Fruit fly (Drosophila melanogaster) whole organism, embryonic: ENCODE results near the gene CG6055.

ENCODE experiments used
- Atf-2 ChIP-seq: fragments of 200-800 bp; sonication (Bioruptor generic); optimal IDR thresholded peaks from 2 replicates; lab custom pipeline; 2016; ENCODE audit warnings: missing biosample characterization, missing genetic modification characterization
- Awh ChIP-seq: fragments of 200-800 bp; sonication (Bioruptor generic); IDR thresholded peaks from 2 replicates; pipeline ENCODE4, ENCODE4 v1.3.6; 2022; ENCODE audit warnings: missing biosample characterization, missing genetic modification characterization
- CG10267 ChIP-seq: fragments of 200-800 bp; sonication (Bioruptor generic); optimal IDR thresholded peaks from 2 replicates; lab custom pipeline; 2018; ENCODE audit warnings: missing biosample characterization, mild to moderate bottlenecking, missing genetic modification characterization, moderate library complexity
- CG10366 ChIP-seq: fragments of 200-800 bp; sonication (Bioruptor generic); IDR thresholded peaks from 2 replicates; pipeline ENCODE4 v1.3.6; 2022; ENCODE audit warnings: missing biosample characterization, missing genetic modification characterization
- CG11085 ChIP-seq: fragments of 200-800 bp; sonication (Bioruptor generic); IDR thresholded peaks from 2 replicates; pipeline ENCODE4 v1.3.6; 2022; ENCODE audit warnings: missing biosample characterization, missing genetic modification characterization
- CG15479 ChIP-seq: fragments of 200-800 bp; sonication (Bioruptor generic); optimal IDR thresholded peaks from 3 replicates; lab custom pipeline; 2019; ENCODE audit warnings: missing biosample characterization, mild to moderate bottlenecking, missing genetic modification characterization, moderate library complexity
- CG15514 ChIP-seq: fragments of 200-800 bp; sonication (Bioruptor generic); optimal IDR thresholded peaks from 3 replicates; lab custom pipeline; 2017; ENCODE audit warnings: missing biosample characterization, missing genetic modification characterization, mild to moderate bottlenecking, moderate library complexity, missing genetic modification reagents
- CG17568 ChIP-seq: fragments of 200-800 bp; sonication (Bioruptor generic); optimal IDR thresholded peaks from 2 replicates; lab custom pipeline; 2018; ENCODE audit warnings: missing biosample characterization, mild to moderate bottlenecking, missing genetic modification characterization, moderate library complexity
- CG2875 ChIP-seq: fragments of 200-800 bp; sonication (Bioruptor generic); optimal IDR thresholded peaks from 2 replicates; lab custom pipeline; 2017; ENCODE audit warnings: missing biosample characterization, mild to moderate bottlenecking, missing genetic modification characterization, missing genetic modification reagents
- CG33213 ChIP-seq: fragments of 200-800 bp; sonication (Bioruptor generic); optimal IDR thresholded peaks from 3 replicates; lab custom pipeline; 2016; ENCODE audit warnings: missing biosample characterization, missing genetic modification characterization
- CG34224 ChIP-seq: fragments of 200-800 bp; sonication (Bioruptor generic); IDR thresholded peaks from 3 replicates; pipeline ENCODE4 v1.3.6; 2022; ENCODE audit warnings: missing biosample characterization, missing genetic modification characterization; ENCODE audit not compliant: partially characterized antibody
- CG3847 ChIP-seq: fragments of 200-800 bp; sonication (Bioruptor generic); IDR thresholded peaks from 2 replicates; pipeline ENCODE4 v1.3.6; 2022; ENCODE audit warnings: missing biosample characterization, missing genetic modification characterization
- CG42726 ChIP-seq: fragments of 200-800 bp; sonication (Bioruptor generic); IDR thresholded peaks from 2 replicates; pipeline ENCODE4 v1.3.6; 2022; ENCODE audit warnings: missing biosample characterization, missing genetic modification characterization; ENCODE audit not compliant: partially characterized antibody
- CG4328 ChIP-seq: fragments of 200-800 bp; sonication (Bioruptor generic); optimal IDR thresholded peaks from 3 replicates; lab custom pipeline; 2017; ENCODE audit warnings: missing biosample characterization, missing genetic modification reagents, missing genetic modification characterization
- CG6813 ChIP-seq: fragments of 200-800 bp; sonication (Bioruptor generic); optimal IDR thresholded peaks from 2 replicates; lab custom pipeline; 2017; ENCODE audit warnings: missing biosample characterization, missing genetic modification characterization, mild to moderate bottlenecking, moderate library complexity, missing genetic modification reagents
- CG8290 ChIP-seq, 3 experiments: fragments of 200-800 bp; sonication (Bioruptor generic); optimal IDR thresholded peaks; 2 replicates each; lab custom pipeline; 2016 to 2019; ENCODE audit warnings: missing biosample characterization in 3 of 3, missing genetic modification characterization in 3 of 3, mild to moderate bottlenecking in 2 of 3, moderate library complexity in 1 of 3
- D ChIP-seq, 2 experiments: fragments of 200-800 bp in 1 of 2; fragments of >200 bp in 1 of 2; sonication (Bioruptor generic) in 1 of 2; optimal IDR thresholded peaks; 2 replicates in 1 of 2; 3 replicates in 1 of 2; lab custom pipeline; 2017; ENCODE audit warnings: mild to moderate bottlenecking in 1 of 2, missing biosample characterization in 1 of 2, missing genetic modification characterization in 1 of 2, missing genetic modification reagents in 1 of 2
- D19A ChIP-seq: fragments of 200-800 bp; optimal IDR thresholded peaks from 3 replicates; lab custom pipeline; 2019; ENCODE audit warnings: missing biosample characterization, mild to moderate bottlenecking, missing genetic modification characterization, moderate library complexity
- Fer2 ChIP-seq: fragments of 200-800 bp; sonication (Bioruptor generic); optimal IDR thresholded peaks from 2 replicates; lab custom pipeline; 2018; ENCODE audit warnings: missing biosample characterization, mild to moderate bottlenecking, missing genetic modification characterization, moderate library complexity
- Hr39 ChIP-seq: fragments of >200 bp; optimal IDR thresholded peaks from 2 replicates; lab custom pipeline; 2017
- Lpt ChIP-seq: fragments of >200 bp; optimal IDR thresholded peaks from 2 replicates; lab custom pipeline; 2018; ENCODE audit warnings: missing biosample characterization, missing genetic modification characterization
- MBD-R2 ChIP-seq: fragments of 200-800 bp; sonication (Bioruptor generic); IDR thresholded peaks from 2 replicates; pipeline ENCODE4 v1.3.6; 2022; ENCODE audit warnings: missing biosample characterization, missing genetic modification characterization
- MESR4 ChIP-seq: fragments of 200-800 bp; sonication (Bioruptor generic); optimal IDR thresholded peaks from 2 replicates; lab custom pipeline; 2018; ENCODE audit warnings: missing biosample characterization, mild to moderate bottlenecking, missing genetic modification characterization, moderate library complexity
- Trl ChIP-seq, 3 experiments: fragments of >200 bp in 2 of 3; fragments of 200-800 bp in 1 of 3; sonication (Bioruptor generic) in 1 of 3; optimal IDR thresholded peaks; 2 replicates in 1 of 3; 3 replicates in 2 of 3; lab custom pipeline; 2016 to 2017; ENCODE audit warnings: missing biosample characterization in 1 of 3, missing genetic modification characterization in 1 of 3
- Xbp1 ChIP-seq: fragments of 200-800 bp; sonication (Bioruptor generic); optimal IDR thresholded peaks from 3 replicates; lab custom pipeline; 2016; ENCODE audit warnings: missing biosample characterization, mild to moderate bottlenecking, missing genetic modification characterization
- bab2 ChIP-seq: fragments of 200-800 bp; sonication (Bioruptor generic); optimal IDR thresholded peaks from 2 replicates; lab custom pipeline; 2016; ENCODE audit warnings: missing biosample characterization, missing genetic modification characterization
- bbx ChIP-seq: fragments of 200-800 bp; sonication (Bioruptor generic); IDR thresholded peaks from 2 replicates; pipeline ENCODE4 v1.3.6; 2022; ENCODE audit warnings: missing biosample characterization, missing genetic modification characterization; ENCODE audit not compliant: partially characterized antibody
- dan ChIP-seq: fragments of 200-800 bp; sonication (Bioruptor generic); IDR thresholded peaks from 2 replicates; pipeline ENCODE4 v1.3.6; 2022; ENCODE audit warnings: missing biosample characterization, missing genetic modification characterization
- fd102C ChIP-seq: fragments of 200-800 bp; sonication (Bioruptor generic); optimal IDR thresholded peaks from 2 replicates; lab custom pipeline; 2018; ENCODE audit warnings: missing biosample characterization, mild to moderate bottlenecking, missing genetic modification characterization, moderate library complexity
- gsb-n ChIP-seq: fragments of 200-800 bp; sonication (Bioruptor generic); optimal IDR thresholded peaks from 3 replicates; lab custom pipeline; 2018; ENCODE audit warnings: missing biosample characterization, mild to moderate bottlenecking, missing genetic modification characterization
- h ChIP-seq: fragments of >200 bp; optimal IDR thresholded peaks from 2 replicates; lab custom pipeline; 2017
- ham ChIP-seq: fragments of 200-800 bp; sonication (Bioruptor generic); IDR thresholded peaks from 2 replicates; pipeline ENCODE4 v1.3.6; 2022; ENCODE audit warnings: missing biosample characterization, missing genetic modification characterization
- lmd ChIP-seq: fragments of 200-800 bp; sonication (Bioruptor generic); IDR thresholded peaks from 2 replicates; pipeline ENCODE4 v1.3.6; 2022; ENCODE audit warnings: missing biosample characterization, missing genetic modification characterization
- onecut ChIP-seq: fragments of 200-800 bp; sonication (Bioruptor generic); IDR thresholded peaks from 2 replicates; pipeline ENCODE4 v1.3.6; 2022; ENCODE audit warnings: missing biosample characterization, missing genetic modification characterization
- pan ChIP-seq, 4 experiments: fragments of >200 bp in 3 of 4; fragments of 200-800 bp in 1 of 4; sonication (Bioruptor generic) in 1 of 4; optimal IDR thresholded peaks in 3 of 4; IDR thresholded peaks in 1 of 4; 2 replicates each; pipeline versions ENCODE4 v1.3.6 to Lab custom; 2017 to 2022; ENCODE audit warnings: missing biosample characterization in 2 of 4, missing genetic modification characterization in 2 of 4, mixed read lengths in 1 of 4
- pb ChIP-seq: fragments of 200-800 bp; sonication (Bioruptor generic); optimal IDR thresholded peaks from 3 replicates; lab custom pipeline; 2016; ENCODE audit warnings: missing biosample characterization, missing genetic modification characterization
- prd ChIP-seq, 3 experiments: fragments of >200 bp in 2 of 3; fragments of 200-800 bp in 1 of 3; sonication (Bioruptor generic) in 1 of 3; optimal IDR thresholded peaks in 2 of 3; IDR thresholded peaks in 1 of 3; 2 replicates in 2 of 3; 3 replicates in 1 of 3; pipeline versions ENCODE4 v1.3.6 to Lab custom; 2017 to 2022; ENCODE audit warnings: missing biosample characterization in 1 of 3, missing genetic modification characterization in 1 of 3
- repo ChIP-seq: fragments of 200-800 bp; sonication (Bioruptor generic); optimal IDR thresholded peaks from 2 replicates; lab custom pipeline; 2016; ENCODE audit warnings: missing biosample characterization, missing genetic modification characterization
- stc ChIP-seq: fragments of 200-800 bp; sonication (Bioruptor generic); IDR thresholded peaks from 2 replicates; pipeline ENCODE4 v1.3.6; 2022; ENCODE audit warnings: missing biosample characterization, missing genetic modification characterization
- tap ChIP-seq: fragments of 200-800 bp; optimal IDR thresholded peaks from 3 replicates; lab custom pipeline; 2019; ENCODE audit warnings: missing biosample characterization, mild to moderate bottlenecking, missing genetic modification characterization, moderate library complexity
- ttk ChIP-seq: fragments of 200-800 bp; sonication (Bioruptor generic); IDR thresholded peaks from 2 replicates; pipeline ENCODE4 v2.1.2; 2022; ENCODE audit warnings: missing biosample characterization, missing genetic modification characterization
- wor ChIP-seq: fragments of 200-800 bp; sonication (Bioruptor generic); IDR thresholded peaks from 2 replicates; pipeline ENCODE4 v1.3.6; 2022; ENCODE audit warnings: missing biosample characterization, missing genetic modification characterization

The CG6055 gene

DNA sequence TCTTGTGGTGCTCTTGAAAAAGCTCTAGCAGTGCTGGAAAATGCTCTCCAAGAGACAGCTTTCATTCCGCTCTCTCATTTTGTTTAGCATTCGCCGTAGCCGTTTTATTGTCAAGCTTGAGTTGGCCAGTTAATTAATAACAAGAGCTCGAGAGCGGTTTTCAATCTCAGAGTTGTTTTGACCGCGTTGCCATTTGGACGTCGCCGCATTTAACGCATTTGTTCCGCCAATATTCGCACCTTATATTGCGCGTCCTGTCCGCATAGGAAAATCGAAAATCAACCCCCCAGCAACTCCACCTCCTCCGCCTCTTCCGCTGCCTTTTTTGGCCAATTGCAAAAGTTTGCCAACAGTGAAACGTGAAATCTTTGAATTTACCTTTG, 29.0 kb upstream of the CG6055 start, which contains the start of gene CG5973 (continued):
- TF ChIP-seq Fer2 (no peak), CG6813 (GFP tag; lab: Kevin White, UChicago) (no peak), CG33213 (GFP tag; lab: Kevin White, UChicago) (no peak), Trl (optimal IDR thresholded peaks at IDR 0.05; lab: Kevin White, UChicago) (peak; percentile 59 to 76), Trl (GFP tag; optimal IDR thresholded peaks at IDR 0.05; lab: Kevin White, UChicago) (no peak), pb (GFP tag; lab: Kevin White, UChicago) (no peak), CG11085 (GFP tag; lab: Robert Waterston, UW) (no peak), ttk (GFP tag; lab: Robert Waterston, UW) (no peak), tap (tag; lab: Kevin White, UChicago) (no peak), CG4328 (no peak), repo (GFP tag; lab: Kevin White, UChicago) (no peak), D (optimal IDR thresholded peaks at IDR 0.05; lab: Kevin White, UChicago) (no peak), D (GFP tag; optimal IDR thresholded peaks at IDR 0.05; lab: Kevin White, UChicago) (no peak), pan (optimal IDR thresholded peaks at IDR 0.05; lab: Kevin White, UChicago) (no peak), pan (GFP tag; optimal IDR thresholded peaks at IDR 0.05 in 1 of 2, IDR thresholded peaks at IDR 0.05 in 1 of 2) (no peak), lmd (GFP tag; lab: Robert Waterston, UW) (no peak), Awh (0 out of 2 replicates have a peak, but pooled peaks have one; percentile 10), CG2875 (GFP tag; lab: Kevin White, UChicago) (no peak), gsb-n (no peak), CG17568 (GFP tag; lab: Kevin White, UChicago) (no peak), D19A (no peak), CG15514 (GFP tag; lab: Kevin White, UChicago) (no peak), CG10267 (tag; lab: Kevin White, UChicago) (peak; percentile 8), dan (GFP tag; lab: Robert Waterston, UW) (no peak), CG10366 (GFP tag; lab: Robert Waterston, UW) (no peak), bab2 (GFP tag; lab: Kevin White, UChicago) (no peak), stc (GFP tag; lab: Robert Waterston, UW) (0 out of 2 replicates have a peak, but pooled peaks have one; percentile 35), Xbp1 (GFP tag; lab: Kevin White, UChicago) (no peak), MBD-R2 (GFP tag; lab: Robert Waterston, UW) (no peak), Lpt (GFP tag; lab: Kevin White, UChicago) (no peak), h (lab: Kevin White, UChicago) (no peak), prd (optimal IDR thresholded peaks at IDR 0.05; lab: Kevin White, UChicago) (no peak), prd (GFP tag; IDR thresholded peaks at IDR 0.05; lab: Robert Waterston, UW) (no peak), Atf-2 (GFP tag; lab: Kevin White, UChicago) (no peak), bbx (GFP tag; lab: Robert Waterston, UW) (peak; percentile 34; the same call in 1 of the 2 replicates), wor (GFP tag; lab: Robert Waterston, UW) (no peak), CG34224 (GFP tag; lab: Robert Waterston, UW) (peak; percentile 25; the same call in 1 of the 3 replicates), fd102C (no peak), CG15479 (GFP tag; lab: Kevin White, UChicago) (no peak), ham (GFP tag; lab: Robert Waterston, UW) (no peak), MESR4 (no peak), CG8290 (GFP tag; optimal IDR thresholded peaks at IDR 0.05; lab: Kevin White, UChicago) (no peak), CG8290 (tag; optimal IDR thresholded peaks at IDR 0.05; lab: Kevin White, UChicago) (peak in 1 of 2 experiments; percentile 3), Hr39 (lab: Kevin White, UChicago) (no peak), onecut (GFP tag; lab: Robert Waterston, UW) (peak; percentile 25; the same call in 1 of the 2 replicates), CG42726 (GFP tag; lab: Robert Waterston, UW) (peak; percentile 34; the same call in 1 of the 2 replicates), CG3847 (GFP tag; lab: Robert Waterston, UW) (no peak)
- TF ChIP-seq, all 482 proteins: peak for 21
